Worm (Caenorhabditis elegans): ENCODE data around the gene kqt-2.

ce11 chrX:8219428-8219827 lies 26.7 kb downstream of the kqt-2 start, which contains the start of gene K02A6.1:
- no peak for TF ChIP-seq pqm-1 (tag; optimal IDR thresholded peaks at IDR 0.05)
- TF ChIP-seq lin-39 (tag; optimal IDR thresholded peaks at IDR 0.05): no peak
- TF ChIP-seq ztf-11 (tag; optimal IDR thresholded peaks at IDR 0.05): no peak
- no peak for TF ChIP-seq jun-1 (tag; optimal IDR thresholded peaks at IDR 0.05)
- TF ChIP-seq nhr-77 (tag; optimal IDR thresholded peaks at IDR 0.05): no peak
- TF ChIP-seq sox-4 (tag; optimal IDR thresholded peaks at IDR 0.05): no peak
- TF ChIP-seq lin-35 (GFP tag; optimal IDR thresholded peaks at IDR 0.05): no peak

Measured in whole organism, L1 larva.